Worm (Caenorhabditis elegans) whole organism, mixed stage, embryonic: ENCODE results near the gene B0416.10.

ENCODE experiments used
- ceh-83 ChIP-seq: fragments of 200-800 bp; sonication (Bioruptor generic); optimal IDR thresholded peaks from 2 replicates; lab custom pipeline; 2018; ENCODE audit warnings: mild to moderate bottlenecking, missing genetic modification characterization, missing compliant biosample characterization
- cnd-1 ChIP-seq: fragments of 200-800 bp; sonication (Bioruptor generic); optimal IDR thresholded peaks from 2 replicates; lab custom pipeline; 2018; ENCODE audit warnings: mild to moderate bottlenecking, missing genetic modification characterization, missing compliant biosample characterization
- ham-2 ChIP-seq: fragments of 200-800 bp; sonication (Bioruptor generic); optimal IDR thresholded peaks from 2 replicates; lab custom pipeline; 2018; ENCODE audit warnings: mild to moderate bottlenecking, missing genetic modification characterization, missing compliant biosample characterization
- lin-13 ChIP-seq: fragments of 150-350 bp; optimal IDR thresholded peaks from 2 replicates; lab custom pipeline; 2014; ENCODE audit warnings: missing biosample characterization, missing genetic modification characterization
- lsy-2 ChIP-seq: fragments of 150-350 bp; optimal IDR thresholded peaks from 2 replicates; lab custom pipeline; 2014; ENCODE audit warnings: missing biosample characterization, missing genetic modification characterization
- nhr-28 ChIP-seq: fragments of 150-350 bp; optimal IDR thresholded peaks from 2 replicates; lab custom pipeline; 2014; ENCODE audit warnings: missing biosample characterization, missing genetic modification characterization
- pha-4 ChIP-seq: fragments of 150-350 bp; optimal IDR thresholded peaks from 2 replicates; lab custom pipeline; 2018; ENCODE audit warnings: missing biosample characterization, missing genetic modification reagents, missing genetic modification characterization
- sptf-1 ChIP-seq: sonication (generic microtip); optimal IDR thresholded peaks from 2 replicates; lab custom pipeline; 2017; ENCODE audit warnings: mild to moderate bottlenecking, missing genetic modification characterization, moderate library complexity, missing compliant biosample characterization
- unc-39 ChIP-seq: fragments of 150-350 bp; optimal IDR thresholded peaks from 2 replicates; lab custom pipeline; 2014; ENCODE audit warnings: missing biosample characterization, missing genetic modification characterization

- no peak for TF ChIP-seq pha-4 (tag; lab: Kevin White, UChicago)
- TF ChIP-seq nhr-28 (tag; lab: Kevin White, UChicago): no peak
- no peak for TF ChIP-seq ceh-83 (GFP tag; lab: Kevin White, UChicago)
- TF ChIP-seq lin-13: no peak
- TF ChIP-seq lsy-2: no peak
- no peak for TF ChIP-seq sptf-1 (tag; lab: Kevin White, UChicago)
- TF ChIP-seq cnd-1: no peak
- TF ChIP-seq unc-39 (tag; lab: Kevin White, UChicago): no peak
- no peak for TF ChIP-seq ham-2 (GFP tag; lab: Kevin White, UChicago)
These were observed 36.8 kb upstream of the B0416.10 start, which contains the start of gene H29C22.1 for ce11 chrX:9311225-9311624.
